Worm (Caenorhabditis elegans): ENCODE measurements around the gene ZK381.2.

DNA sequence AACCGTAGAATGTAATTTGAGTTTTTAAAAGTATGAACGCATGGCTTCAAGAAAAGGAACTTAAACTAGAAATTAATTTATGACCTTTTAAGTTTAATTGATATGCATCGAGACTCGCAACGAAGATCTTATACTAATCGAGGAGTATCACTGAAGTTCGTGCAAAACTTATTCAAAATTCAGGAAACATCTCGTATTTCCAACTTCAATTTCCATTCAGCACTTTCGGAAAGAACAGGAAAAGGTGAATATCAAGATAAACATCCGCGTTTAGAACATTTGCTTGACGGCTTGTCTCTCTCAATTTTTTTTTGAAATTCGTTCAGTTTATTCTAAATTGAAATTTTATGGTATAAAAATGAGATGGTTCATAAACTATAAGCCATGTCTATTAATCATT is at the start of gene ZK381.2:
- TF ChIP-seq unc-130 (tag; optimal IDR thresholded peaks at IDR 0.05): no peak
- no peak for TF ChIP-seq tlp-1 (tag; optimal IDR thresholded peaks at IDR 0.05)
- no peak for TF ChIP-seq pag-3 (tag; optimal IDR thresholded peaks at IDR 0.05; ENCODE audit: borderline replicate concordance, insufficient read depth)
- no peak for TF ChIP-seq efl-1 (optimal IDR thresholded peaks at IDR 0.05)
- TF ChIP-seq efl-1 (GFP tag; optimal IDR thresholded peaks at IDR 0.05 in 1 of 2): no peak

Measured in whole organism, L1 larva.